Fruit fly (Drosophila melanogaster): Measurements from ENCODE around the gene X11L.

The X11L gene

DNA sequence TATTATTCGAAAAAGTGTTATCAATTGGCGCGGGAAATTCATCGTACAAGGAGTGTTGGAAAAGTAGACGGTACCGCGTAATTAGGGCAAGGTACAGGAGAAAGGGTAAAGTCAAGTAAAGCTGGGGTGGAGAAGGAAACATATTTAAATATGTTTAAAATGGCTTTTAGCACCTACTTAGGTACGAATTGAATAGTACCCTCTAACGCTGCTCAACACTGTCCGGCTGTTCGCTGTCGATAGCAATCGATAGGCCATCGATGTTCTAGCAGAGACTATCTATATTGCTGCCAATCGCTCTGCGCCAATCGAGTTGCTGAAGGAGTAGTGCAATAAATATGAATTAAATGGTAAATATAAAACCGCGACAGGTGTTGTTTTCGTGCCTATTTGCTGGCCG, at the start of gene X11L:
TSS of gene X11L (plus strand) at position 279 of the 400 bp plus-strand sequence.
- TF ChIP-seq bowl (GFP tag; IDR thresholded peaks at IDR 0.05) = no peak
- peak; percentile 13 for TF ChIP-seq psq (GFP tag; optimal IDR thresholded peaks at IDR 0.05)
- 0 out of 2 replicates have a peak, but pooled peaks have one; percentile 21 for TF ChIP-seq CG11696 (GFP tag; IDR thresholded peaks at IDR 0.05)
- TF ChIP-seq CG11560 (tag; IDR thresholded peaks at IDR 0.05) = peak; percentile 74; the same call in 2 of the 3 replicates
- peak; percentile 72 for TF ChIP-seq Dp (GFP tag; optimal IDR thresholded peaks at IDR 0.05)
- peak; percentile 29; the same call in 1 of the 3 replicates for TF ChIP-seq Aef1 (GFP tag; IDR thresholded peaks at IDR 0.05)
- no peak for TF ChIP-seq z (GFP tag; IDR thresholded peaks at IDR 0.05)
- peak; percentile 66 for TF ChIP-seq Camta (GFP tag; optimal IDR thresholded peaks at IDR 0.05)
- peak; percentile 29 for TF ChIP-seq en (GFP tag; optimal IDR thresholded peaks at IDR 0.05)
- peak; percentile 48; the same call in 2 of the 3 replicates for TF ChIP-seq CG14050 (GFP tag; IDR thresholded peaks at IDR 0.05)
- TF ChIP-seq tll (GFP tag; optimal IDR thresholded peaks at IDR 0.05) = no peak
- TF ChIP-seq CG42726 (GFP tag; IDR thresholded peaks at IDR 0.05; ENCODE audit: partially characterized antibody) = peak; percentile 90
- no peak for TF ChIP-seq Doc2 (GFP tag; IDR thresholded peaks at IDR 0.05)
- no peak for TF ChIP-seq sima (GFP tag; optimal IDR thresholded peaks at IDR 0.05)
- no peak for TF ChIP-seq CG32767 (GFP tag; IDR thresholded peaks at IDR 0.05)
- peak; percentile 30 for TF ChIP-seq CG2202 (tag; optimal IDR thresholded peaks at IDR 0.05)
- TF ChIP-seq lov (optimal IDR thresholded peaks at IDR 0.05) = no peak
- no peak for TF ChIP-seq lov (GFP tag; IDR thresholded peaks at IDR 0.05)
- no peak for TF ChIP-seq fd3F (GFP tag; optimal IDR thresholded peaks at IDR 0.05)
- no peak for TF ChIP-seq Kr (GFP tag; optimal IDR thresholded peaks at IDR 0.05)
- peak; percentile 34 for TF ChIP-seq CG11398 (GFP tag; optimal IDR thresholded peaks at IDR 0.05)
- peak; percentile 75 for TF ChIP-seq hbn (GFP tag; IDR thresholded peaks at IDR 0.05; ENCODE audit: partially characterized antibody)
- no peak for TF ChIP-seq kah (GFP tag; optimal IDR thresholded peaks at IDR 0.05)
- TF ChIP-seq trem (tag; optimal IDR thresholded peaks at IDR 0.05) = peak; percentile 47
- TF ChIP-seq yki (optimal IDR thresholded peaks at IDR 0.05) = no peak
- TF ChIP-seq CG6175 (GFP tag; IDR thresholded peaks at IDR 0.05) = peak; percentile 60; the same call in 1 of the 3 replicates
- TF ChIP-seq ERR (GFP tag; optimal IDR thresholded peaks at IDR 0.05) = peak; percentile 72
- peak; percentile 81 for TF ChIP-seq Xbp1 (GFP tag; optimal IDR thresholded peaks at IDR 0.05)
- peak; percentile 52 to 63 for TF ChIP-seq chif (GFP tag; optimal IDR thresholded peaks at IDR 0.05)
- no peak for TF ChIP-seq gsb (GFP tag; IDR thresholded peaks at IDR 0.05)
- TF ChIP-seq CG2875 (GFP tag; optimal IDR thresholded peaks at IDR 0.05) = no peak
- TF ChIP-seq B-H1 (GFP tag; IDR thresholded peaks at IDR 0.05) = peak; percentile 27; the same call in 2 of the 3 replicates
- TF ChIP-seq ftz-f1 (GFP tag; optimal IDR thresholded peaks at IDR 0.05) = peak; percentile 30
- TF ChIP-seq tx (GFP tag; optimal IDR thresholded peaks at IDR 0.05) = peak; percentile 70
- peak; percentile 80 for TF ChIP-seq bab2 (GFP tag; optimal IDR thresholded peaks at IDR 0.05)
- peak; percentile 65 for TF ChIP-seq CG12391 (tag; optimal IDR thresholded peaks at IDR 0.05)
- no peak for TF ChIP-seq hkb (optimal IDR thresholded peaks at IDR 0.05)
- TF ChIP-seq hkb (GFP tag; IDR thresholded peaks at IDR 0.05) = no peak; the same call in none of the 2 replicates
- peak; percentile 69 for TF ChIP-seq CG18619 (GFP tag; optimal IDR thresholded peaks at IDR 0.05)
- TF ChIP-seq CG5180 (GFP tag; optimal IDR thresholded peaks at IDR 0.05) = peak; percentile 16
- TF ChIP-seq CG3726 (GFP tag; IDR thresholded peaks at IDR 0.05) = no peak
- no peak for TF ChIP-seq zf30C (GFP tag; optimal IDR thresholded peaks at IDR 0.05)
- peak; percentile 73 for TF ChIP-seq shn (GFP tag; optimal IDR thresholded peaks at IDR 0.05)
- TF ChIP-seq NC2α (GFP tag; optimal IDR thresholded peaks at IDR 0.05) = no peak
- TF ChIP-seq Drgx (GFP tag; IDR thresholded peaks at IDR 0.05) = peak; percentile 56; the same call in 1 of the 2 replicates
- TF ChIP-seq CG4730 (GFP tag; IDR thresholded peaks at IDR 0.05) = peak; percentile 53
- TF ChIP-seq sr (GFP tag; IDR thresholded peaks at IDR 0.05) = 0 out of 3 replicates have a peak, but pooled peaks have one; percentile 10
- no peak for TF ChIP-seq tio (GFP tag; optimal IDR thresholded peaks at IDR 0.05)
- peak; percentile 53 for TF ChIP-seq ewg (GFP tag; optimal IDR thresholded peaks at IDR 0.05)
- peak; percentile 61 for TF ChIP-seq zen (tag; optimal IDR thresholded peaks at IDR 0.05)
- TF ChIP-seq Nf-YC (tag; optimal IDR thresholded peaks at IDR 0.05) = peak; percentile 31
- no peak for TF ChIP-seq CG10431 (GFP tag; optimal IDR thresholded peaks at IDR 0.05)

Data from whole organism, embryonic.